Fruit fly (Drosophila melanogaster) whole organism, prepupa: ENCODE results near the gene TTLL6B.

Experiments used
- CG10669 ChIP-seq: fragments of 200-800 bp; sonication (Bioruptor generic); optimal IDR thresholded peaks from 3 replicates; lab custom pipeline; 2018; ENCODE audit warnings: missing biosample characterization, mild to moderate bottlenecking, missing genetic modification characterization, moderate library complexity
- CG11294 ChIP-seq: fragments of 200-800 bp; sonication (Bioruptor generic); IDR thresholded peaks from 2 replicates; pipeline ENCODE4 v1.3.6; 2022; ENCODE audit warnings: missing biosample characterization, missing genetic modification characterization
- CG11762 ChIP-seq: fragments of 200-800 bp; sonication (Bioruptor generic); optimal IDR thresholded peaks from 3 replicates; lab custom pipeline; 2016; ENCODE audit warnings: missing biosample characterization, missing genetic modification characterization; ENCODE audit not compliant: insufficient read depth
- CG11902 ChIP-seq: fragments of 200-800 bp; sonication (Bioruptor generic); optimal IDR thresholded peaks from 3 replicates; lab custom pipeline; 2016; ENCODE audit warnings: missing biosample characterization, missing genetic modification characterization
- CG15336 ChIP-seq: fragments of 200-800 bp; sonication (Bioruptor generic); IDR thresholded peaks from 2 replicates; pipeline ENCODE4 v1.3.6; 2022; ENCODE audit warnings: missing biosample characterization, missing genetic modification characterization
- CG1621 ChIP-seq: fragments of 200-800 bp; sonication (Bioruptor generic); optimal IDR thresholded peaks from 3 replicates; lab custom pipeline; 2018; ENCODE audit warnings: missing biosample characterization, mild to moderate bottlenecking, missing genetic modification characterization
- CG3032 ChIP-seq: fragments of 200-800 bp; optimal IDR thresholded peaks from 2 replicates; lab custom pipeline; 2019; ENCODE audit warnings: missing biosample characterization, mild to moderate bottlenecking, missing genetic modification characterization, moderate library complexity
- CG31627 ChIP-seq: fragments of 200-800 bp; sonication (Bioruptor generic); optimal IDR thresholded peaks from 3 replicates; lab custom pipeline; 2016; ENCODE audit warnings: missing biosample characterization, missing genetic modification characterization
- CG32006 ChIP-seq: fragments of 200-800 bp; sonication (Bioruptor generic); optimal IDR thresholded peaks from 3 replicates; lab custom pipeline; 2017; ENCODE audit warnings: missing biosample characterization, mild to moderate bottlenecking, missing genetic modification characterization
- CG34406 ChIP-seq: fragments of 200-800 bp; sonication (Bioruptor generic); optimal IDR thresholded peaks from 3 replicates; lab custom pipeline; 2016; ENCODE audit warnings: missing biosample characterization, missing genetic modification characterization
- CG3919 ChIP-seq: fragments of 200-800 bp; sonication (Bioruptor generic); optimal IDR thresholded peaks from 3 replicates; lab custom pipeline; 2016; ENCODE audit warnings: missing biosample characterization, missing genetic modification characterization
- CG4318 ChIP-seq: fragments of 200-800 bp; sonication (Bioruptor generic); optimal IDR thresholded peaks from 3 replicates; lab custom pipeline; 2017; ENCODE audit warnings: missing biosample characterization, mild to moderate bottlenecking, missing genetic modification characterization
- CG6792 ChIP-seq: fragments of 200-800 bp; sonication (Bioruptor generic); optimal IDR thresholded peaks from 3 replicates; lab custom pipeline; 2016; ENCODE audit warnings: missing biosample characterization, missing genetic modification characterization
- CG6808 ChIP-seq: fragments of 200-800 bp; sonication (Bioruptor generic); optimal IDR thresholded peaks from 3 replicates; lab custom pipeline; 2017; ENCODE audit warnings: missing biosample characterization, missing genetic modification characterization, mild to moderate bottlenecking, moderate library complexity, missing genetic modification reagents
- CG6854 ChIP-seq: fragments of 200-800 bp; sonication (Bioruptor generic); optimal IDR thresholded peaks from 2 replicates; lab custom pipeline; 2017; ENCODE audit warnings: missing biosample characterization, mild to moderate bottlenecking, missing genetic modification characterization
- CG7368 ChIP-seq: fragments of 200-800 bp; sonication (Bioruptor generic); optimal IDR thresholded peaks from 3 replicates; lab custom pipeline; 2016; ENCODE audit warnings: missing biosample characterization, missing genetic modification characterization
- CG8119 ChIP-seq: fragments of 200-800 bp; sonication (Bioruptor generic); IDR thresholded peaks from 3 replicates; pipeline ENCODE4 v1.3.6; 2022; ENCODE audit warnings: missing biosample characterization, missing genetic modification characterization
- CG9139 ChIP-seq: fragments of 200-800 bp; sonication (Bioruptor generic); optimal IDR thresholded peaks from 3 replicates; lab custom pipeline; 2017; ENCODE audit warnings: missing biosample characterization, mild to moderate bottlenecking, missing genetic modification characterization
- Eip75B ChIP-seq: fragments of 200-800 bp; sonication (Bioruptor generic); optimal IDR thresholded peaks from 3 replicates; lab custom pipeline; 2016; ENCODE audit warnings: missing biosample characterization, missing genetic modification characterization
- Eip93F ChIP-seq: fragments of 200-800 bp; sonication (Bioruptor generic); optimal IDR thresholded peaks from 2 replicates; lab custom pipeline; 2016; ENCODE audit warnings: missing biosample characterization, mild to moderate bottlenecking, missing genetic modification characterization
- Gug ChIP-seq: fragments of 200-800 bp; sonication (Bioruptor generic); IDR thresholded peaks from 2 replicates; pipeline ENCODE4 v1.3.6; 2022; ENCODE audit warnings: missing biosample characterization, missing genetic modification characterization
- Hr38 ChIP-seq: sonication (Bioruptor generic); optimal IDR thresholded peaks from 2 replicates; lab custom pipeline; 2016; ENCODE audit warnings: missing biosample characterization, missing genetic modification characterization
- Hr39 ChIP-seq: fragments of 200-800 bp; sonication (Bioruptor generic); optimal IDR thresholded peaks from 2 replicates; lab custom pipeline; 2016; ENCODE audit warnings: missing biosample characterization, missing genetic modification characterization
- Hr4 ChIP-seq: fragments of 200-800 bp; sonication (Bioruptor generic); optimal IDR thresholded peaks from 3 replicates; lab custom pipeline; 2016; ENCODE audit warnings: missing biosample characterization, missing genetic modification characterization
- Met ChIP-seq: fragments of 200-800 bp; sonication (Bioruptor generic); optimal IDR thresholded peaks from 3 replicates; lab custom pipeline; 2016; ENCODE audit warnings: missing biosample characterization, missing genetic modification characterization
- OdsH ChIP-seq: fragments of 200-800 bp; sonication (Bioruptor generic); optimal IDR thresholded peaks from 3 replicates; lab custom pipeline; 2016; ENCODE audit warnings: missing biosample characterization, missing genetic modification characterization
- Smox ChIP-seq: fragments of 200-800 bp; sonication (Bioruptor generic); optimal IDR thresholded peaks from 3 replicates; lab custom pipeline; 2016; ENCODE audit warnings: missing biosample characterization, missing genetic modification characterization
- Sox102F ChIP-seq: fragments of 200-800 bp; sonication (Bioruptor generic); optimal IDR thresholded peaks from 2 replicates; lab custom pipeline; 2016; ENCODE audit warnings: missing biosample characterization, mild to moderate bottlenecking, missing genetic modification characterization
- Sox14 ChIP-seq: fragments of 200-800 bp; sonication (Bioruptor generic); optimal IDR thresholded peaks from 3 replicates; lab custom pipeline; 2016; ENCODE audit warnings: missing biosample characterization, missing genetic modification characterization
- acj6 ChIP-seq: fragments of 200-800 bp; sonication (Bioruptor generic); optimal IDR thresholded peaks from 3 replicates; lab custom pipeline; 2016; ENCODE audit warnings: missing biosample characterization, missing genetic modification characterization
- cyc ChIP-seq: fragments of 200-800 bp; sonication (Bioruptor generic); optimal IDR thresholded peaks from 3 replicates; lab custom pipeline; 2016; ENCODE audit warnings: missing biosample characterization, missing genetic modification characterization
- dac ChIP-seq: fragments of 200-800 bp; sonication (Bioruptor generic); optimal IDR thresholded peaks from 2 replicates; lab custom pipeline; 2017; ENCODE audit warnings: missing biosample characterization, mild to moderate bottlenecking, missing genetic modification characterization
- dsx ChIP-seq: fragments of 200-800 bp; optimal IDR thresholded peaks from 3 replicates; lab custom pipeline; 2019; ENCODE audit warnings: missing biosample characterization, mild to moderate bottlenecking, missing genetic modification characterization, moderate library complexity; ENCODE audit not compliant: poor library complexity, severe bottlenecking
- eg ChIP-seq: fragments of 200-800 bp; sonication (Bioruptor generic); IDR thresholded peaks from 3 replicates; pipeline ENCODE4 v1.3.6; 2022; ENCODE audit warnings: missing biosample characterization, missing genetic modification characterization
- esn ChIP-seq: fragments of 200-800 bp; sonication (Bioruptor generic); optimal IDR thresholded peaks from 2 replicates; lab custom pipeline; 2016; ENCODE audit warnings: missing biosample characterization, mild to moderate bottlenecking, missing genetic modification characterization, moderate library complexity
- fd59A ChIP-seq: fragments of 200-800 bp; sonication (Bioruptor generic); optimal IDR thresholded peaks from 2 replicates; lab custom pipeline; 2017; ENCODE audit warnings: missing biosample characterization, mild to moderate bottlenecking, missing genetic modification characterization, missing genetic modification reagents
- fd85E ChIP-seq: fragments of 200-800 bp; sonication (Bioruptor generic); optimal IDR thresholded peaks from 3 replicates; lab custom pipeline; 2016; ENCODE audit warnings: missing biosample characterization, missing genetic modification characterization
- lz ChIP-seq: fragments of 200-800 bp; sonication (Bioruptor generic); optimal IDR thresholded peaks from 3 replicates; lab custom pipeline; 2016; ENCODE audit warnings: missing biosample characterization, missing genetic modification characterization
- pdm3 ChIP-seq: fragments of 200-800 bp; sonication (Bioruptor generic); optimal IDR thresholded peaks from 3 replicates; lab custom pipeline; 2016; ENCODE audit warnings: missing biosample characterization, missing genetic modification characterization
- ss ChIP-seq, 2 experiments: fragments of 200-800 bp; sonication (Bioruptor generic); optimal IDR thresholded peaks; 2 replicates in 1 of 2; 3 replicates in 1 of 2; lab custom pipeline; 2017 to 2018; ENCODE audit warnings: mild to moderate bottlenecking in 2 of 2, missing biosample characterization in 2 of 2, missing genetic modification characterization in 2 of 2, moderate library complexity in 1 of 2
- svp ChIP-seq: fragments of 200-800 bp; sonication (Bioruptor generic); peaks from one replicate; lab custom pipeline; 2016; ENCODE audit warnings: missing biosample characterization, missing genetic modification characterization
- topi ChIP-seq: fragments of 200-800 bp; sonication (Bioruptor generic); optimal IDR thresholded peaks from 3 replicates; lab custom pipeline; 2016; ENCODE audit warnings: missing biosample characterization, missing genetic modification characterization
- vri ChIP-seq: fragments of 200-800 bp; sonication (Bioruptor generic); optimal IDR thresholded peaks from 3 replicates; lab custom pipeline; 2016; ENCODE audit warnings: missing biosample characterization, mild to moderate bottlenecking, missing genetic modification characterization

TTLL6B gene

dm6 chr3R:27250907-27251306, at the start of gene TTLL6B, which contains the start of gene TfIIA-L:
TSS of gene TTLL6B (minus strand) at chr3R:27251007.
TSS of gene TfIIA-L (plus strand) at chr3R:27251112.
- no peak for TF ChIP-seq Eip75B (GFP tag; lab: Kevin White, UChicago)
- no peak for TF ChIP-seq Eip93F (GFP tag; lab: Kevin White, UChicago)
- no peak for TF ChIP-seq CG3032 (tag; lab: Kevin White, UChicago)
- TF ChIP-seq CG6854 (GFP tag; lab: Kevin White, UChicago) = no peak
- TF ChIP-seq Hr38 (GFP tag; lab: Kevin White, UChicago) = no peak
- TF ChIP-seq CG3919 (GFP tag; lab: Kevin White, UChicago) = no peak
- no peak for TF ChIP-seq dac
- no peak for TF ChIP-seq dsx (GFP tag; lab: Kevin White, UChicago)
- TF ChIP-seq vri (GFP tag; lab: Kevin White, UChicago) = no peak
- TF ChIP-seq CG6792 (GFP tag; lab: Kevin White, UChicago) = no peak
- TF ChIP-seq, all 60 proteins: peak for 0

- TF ChIP-seq svp (GFP tag; lab: Kevin White, UChicago) (no peak), CG1621 (tag; lab: Kevin White, UChicago) (no peak)
Measured at dm6 chr3R:27294113-27294512, 43.3 kb upstream of the TTLL6B start.

- TF ChIP-seq CG4318 (GFP tag; lab: Kevin White, UChicago) (no peak), Eip93F (GFP tag; lab: Kevin White, UChicago) (no peak), fd59A (no peak), pdm3 (GFP tag; lab: Kevin White, UChicago) (no peak), CG34406 (GFP tag; lab: Kevin White, UChicago) (no peak), Hr38 (GFP tag; lab: Kevin White, UChicago) (no peak), CG1621 (tag; lab: Kevin White, UChicago) (no peak), dsx (GFP tag; lab: Kevin White, UChicago) (no peak), OdsH (GFP tag; lab: Kevin White, UChicago) (no peak), CG32006 (no peak), dac (no peak), Sox102F (no peak), CG11902 (GFP tag; lab: Kevin White, UChicago) (no peak), CG11762 (GFP tag; lab: Kevin White, UChicago) (no peak), Smox (GFP tag; lab: Kevin White, UChicago) (no peak), CG10669 (no peak), vri (GFP tag; lab: Kevin White, UChicago) (no peak), CG3919 (GFP tag; lab: Kevin White, UChicago) (no peak), Sox14 (no peak)
Measured at dm6 chr3R:27293065-27293464, 42.3 kb upstream of the TTLL6B start.

- TF ChIP-seq CG7368 (no peak), CG8119 (GFP tag; lab: Robert Waterston, UW) (no peak), CG3919 (GFP tag; lab: Kevin White, UChicago) (peak; percentile 10), fd85E (no peak), Hr39 (GFP tag; lab: Kevin White, UChicago) (peak; percentile 58), Sox14 (peak; percentile 11), Hr4 (peak; percentile 6), eg (GFP tag; lab: Robert Waterston, UW) (peak; percentile 48; the same call in 1 of the 3 replicates), CG11294 (GFP tag; lab: Robert Waterston, UW) (no peak), topi (GFP tag; lab: Kevin White, UChicago) (peak; percentile 39), Eip93F (GFP tag; lab: Kevin White, UChicago) (no peak), Eip75B (GFP tag; lab: Kevin White, UChicago) (no peak), CG15336 (GFP tag; lab: Robert Waterston, UW) (no peak), CG6792 (GFP tag; lab: Kevin White, UChicago) (peak; percentile 11), cyc (peak; percentile 35), esn (GFP tag; lab: Kevin White, UChicago) (peak; percentile 56), Gug (GFP tag; lab: Robert Waterston, UW) (no peak), CG31627 (GFP tag; lab: Kevin White, UChicago) (peak; percentile 48), CG9139 (GFP tag; lab: Kevin White, UChicago) (no peak), CG6808 (GFP tag; lab: Kevin White, UChicago) (no peak), ss (GFP tag; optimal IDR thresholded peaks at IDR 0.05; lab: Kevin White, UChicago) (no peak), dac (no peak), Sox102F (no peak), acj6 (GFP tag; lab: Kevin White, UChicago) (peak; percentile 29), OdsH (GFP tag; lab: Kevin White, UChicago) (peak; percentile 1), Met (peak; percentile 50), lz (GFP tag; lab: Kevin White, UChicago) (peak; percentile 34), CG11762 (GFP tag; lab: Kevin White, UChicago) (no peak)
Measured at dm6 chr3R:27292159-27292880, 41.5 kb upstream of the TTLL6B start, which contains the start of gene CG3348. TSS of gene CG3348 (minus strand) at chr3R:27292209.
